Fruit fly (Drosophila melanogaster): ENCODE measurements around the gene Naa30A.

The Naa30A gene

DNA sequence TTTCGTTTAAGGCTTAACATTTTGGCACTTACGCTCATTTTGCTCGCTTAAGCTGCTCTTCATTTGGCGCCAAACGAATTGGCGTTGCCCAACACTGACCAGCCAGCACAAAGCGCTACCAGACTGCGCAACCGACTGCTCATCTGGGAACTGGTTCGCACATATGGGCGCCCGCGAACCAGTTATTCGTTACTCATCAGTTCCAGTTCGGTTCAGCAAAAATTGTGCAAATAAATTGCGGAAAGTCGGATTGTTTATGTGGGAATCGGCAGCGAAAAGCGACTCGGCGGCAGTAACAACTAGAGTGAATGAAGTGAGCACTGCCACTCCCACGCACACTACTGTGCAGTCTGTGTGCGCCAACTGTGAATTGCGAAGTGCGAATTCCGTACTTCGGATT, 51.0 kb downstream of the Naa30A start, which contains the start of gene Rilpl (continued):
- TF ChIP-seq Eip74EF (GFP tag; optimal IDR thresholded peaks at IDR 0.05) = no peak
- TF ChIP-seq nom (GFP tag; optimal IDR thresholded peaks at IDR 0.05) = peak; percentile 66
- no peak for TF ChIP-seq CG11504 (tag; optimal IDR thresholded peaks at IDR 0.05)
- TF ChIP-seq slp2 (GFP tag; optimal IDR thresholded peaks at IDR 0.05) = no peak
- no peak for TF ChIP-seq CG17359 (tag; optimal IDR thresholded peaks at IDR 0.05)
- peak; percentile 52 for TF ChIP-seq zfh2 (GFP tag; optimal IDR thresholded peaks at IDR 0.05)
- no peak for TF ChIP-seq h (optimal IDR thresholded peaks at IDR 0.05)
- TF ChIP-seq hb (GFP tag; IDR thresholded peaks at IDR 0.05; ENCODE audit: partially characterized antibody) = no peak
- TF ChIP-seq E2f2 (GFP tag; IDR thresholded peaks at IDR 0.05) = peak; percentile 95
- TF ChIP-seq CG12104 (GFP tag; optimal IDR thresholded peaks at IDR 0.05) = no peak
- no peak for TF ChIP-seq CG12744 (GFP tag; optimal IDR thresholded peaks at IDR 0.05)
- no peak for TF ChIP-seq Lim3 (GFP tag; IDR thresholded peaks at IDR 0.05)
- TF ChIP-seq Dll (GFP tag; IDR thresholded peaks at IDR 0.05; ENCODE audit: partially characterized antibody) = no peak
- TF ChIP-seq btn (GFP tag; optimal IDR thresholded peaks at IDR 0.05) = no peak
- peak; percentile 63 for TF ChIP-seq Meics (GFP tag; optimal IDR thresholded peaks at IDR 0.05)
- TF ChIP-seq hkb (optimal IDR thresholded peaks at IDR 0.05) = no peak
- TF ChIP-seq hkb (GFP tag; IDR thresholded peaks at IDR 0.05) = no peak
- TF ChIP-seq NC2α (GFP tag; optimal IDR thresholded peaks at IDR 0.05) = no peak
- no peak for TF ChIP-seq danr (GFP tag; IDR thresholded peaks at IDR 0.05)
- no peak for TF ChIP-seq kni (GFP tag; optimal IDR thresholded peaks at IDR 0.05)
- no peak for TF ChIP-seq gcm2 (GFP tag; optimal IDR thresholded peaks at IDR 0.05)
- TF ChIP-seq sima (GFP tag; optimal IDR thresholded peaks at IDR 0.05) = no peak
- peak; percentile 93 for TF ChIP-seq Dp (GFP tag; optimal IDR thresholded peaks at IDR 0.05)
- no peak for TF ChIP-seq CG1792 (GFP tag; optimal IDR thresholded peaks at IDR 0.05)
- TF ChIP-seq CG1602 (GFP tag; optimal IDR thresholded peaks at IDR 0.05) = no peak
- TF ChIP-seq CG17568 (GFP tag; optimal IDR thresholded peaks at IDR 0.05) = no peak
- TF ChIP-seq sens-2 (GFP tag; IDR thresholded peaks at IDR 0.05) = no peak
- TF ChIP-seq Med (GFP tag) = peak; percentile 94
- no peak for TF ChIP-seq CG10979 (tag; optimal IDR thresholded peaks at IDR 0.05)
- no peak for TF ChIP-seq CG10654 (GFP tag; optimal IDR thresholded peaks at IDR 0.05)
- no peak for TF ChIP-seq otp (GFP tag; IDR thresholded peaks at IDR 0.05)
- TF ChIP-seq unc-4 (GFP tag; IDR thresholded peaks at IDR 0.05; ENCODE audit: partially characterized antibody) = peak; percentile 42; the same call in 1 of the 2 replicates
- peak; percentile 42; the same call in 1 of the 2 replicates for TF ChIP-seq Dref (GFP tag; IDR thresholded peaks at IDR 0.05)
- no peak for TF ChIP-seq bowl (GFP tag; IDR thresholded peaks at IDR 0.05)
- no peak for TF ChIP-seq shn (GFP tag; optimal IDR thresholded peaks at IDR 0.05)
- TF ChIP-seq fd3F (GFP tag; optimal IDR thresholded peaks at IDR 0.05) = no peak
- no peak for TF ChIP-seq CG2875 (GFP tag; optimal IDR thresholded peaks at IDR 0.05)
- no peak for TF ChIP-seq CG34224 (GFP tag; IDR thresholded peaks at IDR 0.05; ENCODE audit: partially characterized antibody)
- TF ChIP-seq vnd (GFP tag; IDR thresholded peaks at IDR 0.05; ENCODE audit: partially characterized antibody) = no peak
- no peak for TF ChIP-seq Atf-2 (GFP tag; optimal IDR thresholded peaks at IDR 0.05)
- peak; percentile 22 for TF ChIP-seq Max (GFP tag; optimal IDR thresholded peaks at IDR 0.05)
- no peak for TF ChIP-seq jing (GFP tag; optimal IDR thresholded peaks at IDR 0.05)
- TF ChIP-seq Scr (GFP tag; IDR thresholded peaks at IDR 0.05; ENCODE audit: partially characterized antibody) = peak; percentile 53
- TF ChIP-seq CG34376 (GFP tag; optimal IDR thresholded peaks at IDR 0.05) = peak; percentile 34
- peak; percentile 19; the same call in 1 of the 2 replicates for TF ChIP-seq Adf1 (GFP tag; IDR thresholded peaks at IDR 0.05)
- TF ChIP-seq sc (optimal IDR thresholded peaks at IDR 0.05) = no peak
- no peak for TF ChIP-seq sc (GFP tag; optimal IDR thresholded peaks at IDR 0.05)
- TF ChIP-seq sd (tag; optimal IDR thresholded peaks at IDR 0.05) = peak; percentile 52
- peak; percentile 33 for TF ChIP-seq jumu (GFP tag; optimal IDR thresholded peaks at IDR 0.05)
- TF ChIP-seq CG14860 (GFP tag; IDR thresholded peaks at IDR 0.05; ENCODE audit: partially characterized antibody) = no peak
- TF ChIP-seq CG2712 (tag; optimal IDR thresholded peaks at IDR 0.05) = peak; percentile 15
- TF ChIP-seq CG7372 (GFP tag; IDR thresholded peaks at IDR 0.05) = no peak

All from whole organism, embryonic.